Fruit fly (Drosophila melanogaster): Measurements from ENCODE around the gene CG34452.

The CG34452 gene

DNA sequence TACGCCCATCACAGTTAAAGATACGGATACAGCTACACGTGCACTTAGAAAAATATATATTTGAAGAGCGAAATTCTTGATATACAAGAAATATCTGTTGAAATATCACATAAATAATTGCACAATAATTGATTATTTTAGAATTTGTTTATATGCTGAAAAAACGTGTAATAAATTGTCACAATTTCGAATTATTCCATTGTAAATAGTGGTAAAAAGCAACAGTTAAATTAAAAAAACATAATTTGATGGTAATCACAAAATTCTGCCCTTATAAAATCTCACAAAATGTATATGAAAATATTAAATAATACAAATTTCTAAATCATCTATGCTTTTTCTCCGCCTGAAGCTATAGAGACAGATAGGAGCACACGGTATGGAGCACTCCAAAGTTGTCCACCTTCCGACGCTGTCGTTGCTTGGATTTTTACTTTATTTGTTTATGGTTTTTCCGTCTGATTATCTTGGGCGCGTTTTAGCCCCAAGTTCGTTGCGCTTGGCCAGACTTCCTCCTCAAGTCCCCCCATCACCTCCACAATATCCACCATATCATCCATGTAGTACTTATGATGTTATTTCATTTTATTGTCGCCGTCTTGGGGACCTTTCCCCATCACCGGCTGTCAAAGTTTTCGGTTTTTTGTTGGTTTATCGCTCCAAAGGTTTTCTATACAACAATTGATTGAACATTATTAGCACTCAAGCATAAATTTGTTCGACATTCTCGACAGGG lies 16.7 kb upstream of the CG34452 start (continued):
- TF ChIP-seq CG8765 (GFP tag; IDR thresholded peaks at IDR 0.05) (no peak), Dip2 (GFP tag; IDR thresholded peaks at IDR 0.05) (no peak), seq (GFP tag; IDR thresholded peaks at IDR 0.05) (no peak), CG7987 (GFP tag; optimal IDR thresholded peaks at IDR 0.05) (no peak), Poxn (GFP tag; IDR thresholded peaks at IDR 0.05) (no peak), dm (GFP tag; optimal IDR thresholded peaks at IDR 0.05) (peak; percentile 25), CG16863 (GFP tag; optimal IDR thresholded peaks at IDR 0.05) (no peak), CG2202 (tag; optimal IDR thresholded peaks at IDR 0.05) (peak; percentile 18), CG13123 (GFP tag; optimal IDR thresholded peaks at IDR 0.05) (no peak), CG6175 (GFP tag; IDR thresholded peaks at IDR 0.05) (no peak), bcd (GFP tag; optimal IDR thresholded peaks at IDR 0.05) (peak; percentile 38), prd (optimal IDR thresholded peaks at IDR 0.05) (no peak), prd (GFP tag; IDR thresholded peaks at IDR 0.05) (peak; percentile 57; the same call in 2 of the 3 replicates), Pdp1 (GFP tag; optimal IDR thresholded peaks at IDR 0.05) (peak in 1 of 2 experiments; percentile 49), CG6254 (GFP tag; optimal IDR thresholded peaks at IDR 0.05) (peak; percentile 31), CG31388 (GFP tag; optimal IDR thresholded peaks at IDR 0.05) (no peak), abd-A (tag; optimal IDR thresholded peaks at IDR 0.05) (no peak), Hey (tag; optimal IDR thresholded peaks at IDR 0.05) (no peak), CG17328 (GFP tag; IDR thresholded peaks at IDR 0.05) (no peak; the same call in 1 of the 2 replicates), CG17612 (GFP tag; IDR thresholded peaks at IDR 0.05) (no peak), MESR4 (GFP tag; optimal IDR thresholded peaks at IDR 0.05) (no peak), CG6654 (GFP tag; optimal IDR thresholded peaks at IDR 0.05) (peak; percentile 40), D (optimal IDR thresholded peaks at IDR 0.05) (no peak), D (GFP tag; optimal IDR thresholded peaks at IDR 0.05) (peak; percentile 60), CG12744 (GFP tag; optimal IDR thresholded peaks at IDR 0.05) (no peak), CG17568 (GFP tag; optimal IDR thresholded peaks at IDR 0.05) (no peak), CG11723 (GFP tag; optimal IDR thresholded peaks at IDR 0.05) (peak; percentile 13), crol (GFP tag; IDR thresholded peaks at IDR 0.05) (peak; percentile 80), pros (GFP tag; optimal IDR thresholded peaks at IDR 0.05) (no peak), wdn (GFP tag; IDR thresholded peaks at IDR 0.05) (no peak), CG31224 (GFP tag; IDR thresholded peaks at IDR 0.05) (no peak), zfh2 (GFP tag; optimal IDR thresholded peaks at IDR 0.05) (no peak), CoRest (tag; optimal IDR thresholded peaks at IDR 0.05) (peak; percentile 82), CG13775 (GFP tag; optimal IDR thresholded peaks at IDR 0.05) (peak; percentile 59), CG10321 (GFP tag; IDR thresholded peaks at IDR 0.05) (no peak), CG2678 (tag; optimal IDR thresholded peaks at IDR 0.05) (peak; percentile 80), toy (GFP tag; IDR thresholded peaks at IDR 0.05) (no peak), Meics (GFP tag; optimal IDR thresholded peaks at IDR 0.05) (peak; percentile 11), CG43689 (GFP tag; IDR thresholded peaks at IDR 0.05) (no peak), ATbp (GFP tag; optimal IDR thresholded peaks at IDR 0.05) (peak; percentile 5), CG4820 (GFP tag; optimal IDR thresholded peaks at IDR 0.05) (peak; percentile 69), Dbx (GFP tag; IDR thresholded peaks at IDR 0.05) (no peak), bowl (GFP tag; IDR thresholded peaks at IDR 0.05) (no peak), klu (GFP tag; IDR thresholded peaks at IDR 0.05) (0 out of 2 replicates have a peak, but pooled peaks have one; percentile 32), CG9932 (GFP tag; IDR thresholded peaks at IDR 0.05) (no peak), CG4730 (GFP tag; IDR thresholded peaks at IDR 0.05) (no peak), BEAF-32 (GFP tag; optimal IDR thresholded peaks at IDR 0.05) (no peak), MTF-1 (GFP tag; optimal IDR thresholded peaks at IDR 0.05; ENCODE audit: borderline replicate concordance) (no peak), B-H2 (GFP tag; optimal IDR thresholded peaks at IDR 0.05) (no peak), cas (GFP tag; IDR thresholded peaks at IDR 0.05) (no peak), twi (tag; optimal IDR thresholded peaks at IDR 0.05) (peak; percentile 12)
